Worm (Caenorhabditis elegans): Measurements from ENCODE around the gene ztf-8.

ztf-8 gene

ce11 chrIII:5222777-5223176 lies 50.5 kb downstream of the ztf-8 start:
- TF ChIP-seq nhr-77 (tag; optimal IDR thresholded peaks at IDR 0.05) = peak; percentile 12
- no peak for TF ChIP-seq ceh-63 (GFP tag; optimal IDR thresholded peaks at IDR 0.05)
- peak; percentile 60 for TF ChIP-seq lin-14 (GFP tag; optimal IDR thresholded peaks at IDR 0.05)
- TF ChIP-seq fkh-8 (tag; optimal IDR thresholded peaks at IDR 0.05) = no peak
- TF ChIP-seq efl-1 (optimal IDR thresholded peaks at IDR 0.05) = no peak
- TF ChIP-seq efl-1 (GFP tag; optimal IDR thresholded peaks at IDR 0.05 in 1 of 2) = peak in 1 of 2 experiments; percentile 67
- TF ChIP-seq mep-1 (tag; optimal IDR thresholded peaks at IDR 0.05) = peak; percentile 35
- TF ChIP-seq aly-2 (tag; optimal IDR thresholded peaks at IDR 0.05) = no peak
- TF ChIP-seq nhr-71 (tag; optimal IDR thresholded peaks at IDR 0.05) = peak; percentile 8
- TF ChIP-seq snpc-4 (tag; optimal IDR thresholded peaks at IDR 0.05) = no peak

- TF ChIP-seq lin-39 (tag; optimal IDR thresholded peaks at IDR 0.05) = no peak
- no peak for TF ChIP-seq pax-3 (tag; optimal IDR thresholded peaks at IDR 0.05)
- TF ChIP-seq nhr-237 (tag; optimal IDR thresholded peaks at IDR 0.05) = no peak
- TF ChIP-seq sptf-1 (tag; optimal IDR thresholded peaks at IDR 0.05) = no peak
- TF ChIP-seq nhr-28 (tag; optimal IDR thresholded peaks at IDR 0.05) = no peak
- no peak for TF ChIP-seq nhr-11 (tag; optimal IDR thresholded peaks at IDR 0.05)
- no peak for TF ChIP-seq F16B12.6 (tag; optimal IDR thresholded peaks at IDR 0.05)
- TF ChIP-seq mep-1 (tag; optimal IDR thresholded peaks at IDR 0.05) = no peak
- TF ChIP-seq nhr-12 (tag; optimal IDR thresholded peaks at IDR 0.05) = no peak
Observed at ce11 chrIII:5221820-5222219, 51.5 kb downstream of the ztf-8 start.
